Fruit fly (Drosophila melanogaster) whole organism, prepupa: Measurements from ENCODE around the gene ine.

Experiments used
- Blimp-1 ChIP-seq: fragments of 200-800 bp; sonication (Bioruptor generic); optimal IDR thresholded peaks from 3 replicates; lab custom pipeline; 2017; ENCODE audit warnings: missing biosample characterization, missing genetic modification characterization, mild to moderate bottlenecking, moderate library complexity, missing genetic modification reagents
- CG10669 ChIP-seq: fragments of 200-800 bp; sonication (Bioruptor generic); optimal IDR thresholded peaks from 3 replicates; lab custom pipeline; 2018; ENCODE audit warnings: missing biosample characterization, mild to moderate bottlenecking, missing genetic modification characterization, moderate library complexity
- CG11294 ChIP-seq: fragments of 200-800 bp; sonication (Bioruptor generic); IDR thresholded peaks from 2 replicates; pipeline ENCODE4 v1.3.6; 2022; ENCODE audit warnings: missing biosample characterization, missing genetic modification characterization
- CG11762 ChIP-seq: fragments of 200-800 bp; sonication (Bioruptor generic); optimal IDR thresholded peaks from 3 replicates; lab custom pipeline; 2016; ENCODE audit warnings: missing biosample characterization, missing genetic modification characterization; ENCODE audit not compliant: insufficient read depth
- CG11902 ChIP-seq: fragments of 200-800 bp; sonication (Bioruptor generic); optimal IDR thresholded peaks from 3 replicates; lab custom pipeline; 2016; ENCODE audit warnings: missing biosample characterization, missing genetic modification characterization
- CG15336 ChIP-seq: fragments of 200-800 bp; sonication (Bioruptor generic); IDR thresholded peaks from 2 replicates; pipeline ENCODE4 v1.3.6; 2022; ENCODE audit warnings: missing biosample characterization, missing genetic modification characterization
- CG1621 ChIP-seq: fragments of 200-800 bp; sonication (Bioruptor generic); optimal IDR thresholded peaks from 3 replicates; lab custom pipeline; 2018; ENCODE audit warnings: missing biosample characterization, mild to moderate bottlenecking, missing genetic modification characterization
- CG16779 ChIP-seq: fragments of 200-800 bp; sonication (Bioruptor generic); optimal IDR thresholded peaks from 3 replicates; lab custom pipeline; 2017; ENCODE audit warnings: missing biosample characterization, mild to moderate bottlenecking, missing genetic modification characterization
- CG34406 ChIP-seq: fragments of 200-800 bp; sonication (Bioruptor generic); optimal IDR thresholded peaks from 3 replicates; lab custom pipeline; 2016; ENCODE audit warnings: missing biosample characterization, missing genetic modification characterization
- CG4318 ChIP-seq: fragments of 200-800 bp; sonication (Bioruptor generic); optimal IDR thresholded peaks from 3 replicates; lab custom pipeline; 2017; ENCODE audit warnings: missing biosample characterization, mild to moderate bottlenecking, missing genetic modification characterization
- CG6276 ChIP-seq: fragments of 200-800 bp; sonication (Bioruptor generic); optimal IDR thresholded peaks from 2 replicates; lab custom pipeline; 2017; ENCODE audit warnings: missing biosample characterization, mild to moderate bottlenecking, missing genetic modification characterization
- CG6792 ChIP-seq: fragments of 200-800 bp; sonication (Bioruptor generic); optimal IDR thresholded peaks from 3 replicates; lab custom pipeline; 2016; ENCODE audit warnings: missing biosample characterization, missing genetic modification characterization
- CG6808 ChIP-seq: fragments of 200-800 bp; sonication (Bioruptor generic); optimal IDR thresholded peaks from 3 replicates; lab custom pipeline; 2017; ENCODE audit warnings: missing biosample characterization, missing genetic modification characterization, mild to moderate bottlenecking, moderate library complexity, missing genetic modification reagents
- CG6854 ChIP-seq: fragments of 200-800 bp; sonication (Bioruptor generic); optimal IDR thresholded peaks from 2 replicates; lab custom pipeline; 2017; ENCODE audit warnings: missing biosample characterization, mild to moderate bottlenecking, missing genetic modification characterization
- CG7368 ChIP-seq: fragments of 200-800 bp; sonication (Bioruptor generic); optimal IDR thresholded peaks from 3 replicates; lab custom pipeline; 2016; ENCODE audit warnings: missing biosample characterization, missing genetic modification characterization
- CG8319 ChIP-seq: fragments of 200-800 bp; sonication (Bioruptor generic); optimal IDR thresholded peaks from 3 replicates; lab custom pipeline; 2016; ENCODE audit warnings: missing biosample characterization, missing genetic modification characterization
- CG8632 ChIP-seq: fragments of 200-800 bp; sonication (Bioruptor generic); optimal IDR thresholded peaks from 3 replicates; lab custom pipeline; 2016; ENCODE audit warnings: missing biosample characterization, missing genetic modification characterization
- Eip75B ChIP-seq: fragments of 200-800 bp; sonication (Bioruptor generic); optimal IDR thresholded peaks from 3 replicates; lab custom pipeline; 2016; ENCODE audit warnings: missing biosample characterization, missing genetic modification characterization
- Eip93F ChIP-seq: fragments of 200-800 bp; sonication (Bioruptor generic); optimal IDR thresholded peaks from 2 replicates; lab custom pipeline; 2016; ENCODE audit warnings: missing biosample characterization, mild to moderate bottlenecking, missing genetic modification characterization
- Ets21C ChIP-seq: fragments of 200-800 bp; sonication (Bioruptor generic); optimal IDR thresholded peaks from 3 replicates; lab custom pipeline; 2016; ENCODE audit warnings: missing biosample characterization, missing genetic modification characterization
- Gug ChIP-seq: fragments of 200-800 bp; sonication (Bioruptor generic); IDR thresholded peaks from 2 replicates; pipeline ENCODE4 v1.3.6; 2022; ENCODE audit warnings: missing biosample characterization, missing genetic modification characterization
- Hr38 ChIP-seq: sonication (Bioruptor generic); optimal IDR thresholded peaks from 2 replicates; lab custom pipeline; 2016; ENCODE audit warnings: missing biosample characterization, missing genetic modification characterization
- Hr39 ChIP-seq: fragments of 200-800 bp; sonication (Bioruptor generic); optimal IDR thresholded peaks from 2 replicates; lab custom pipeline; 2016; ENCODE audit warnings: missing biosample characterization, missing genetic modification characterization
- Hr4 ChIP-seq: fragments of 200-800 bp; sonication (Bioruptor generic); optimal IDR thresholded peaks from 3 replicates; lab custom pipeline; 2016; ENCODE audit warnings: missing biosample characterization, missing genetic modification characterization
- Lpt ChIP-seq: fragments of 200-800 bp; sonication (Bioruptor generic); optimal IDR thresholded peaks from 3 replicates; lab custom pipeline; 2016; ENCODE audit warnings: missing biosample characterization, missing genetic modification characterization
- Met ChIP-seq: fragments of 200-800 bp; sonication (Bioruptor generic); optimal IDR thresholded peaks from 3 replicates; lab custom pipeline; 2016; ENCODE audit warnings: missing biosample characterization, missing genetic modification characterization
- OdsH ChIP-seq: fragments of 200-800 bp; sonication (Bioruptor generic); optimal IDR thresholded peaks from 3 replicates; lab custom pipeline; 2016; ENCODE audit warnings: missing biosample characterization, missing genetic modification characterization
- Smox ChIP-seq: fragments of 200-800 bp; sonication (Bioruptor generic); optimal IDR thresholded peaks from 3 replicates; lab custom pipeline; 2016; ENCODE audit warnings: missing biosample characterization, missing genetic modification characterization
- Sox102F ChIP-seq: fragments of 200-800 bp; sonication (Bioruptor generic); optimal IDR thresholded peaks from 2 replicates; lab custom pipeline; 2016; ENCODE audit warnings: missing biosample characterization, mild to moderate bottlenecking, missing genetic modification characterization
- achi ChIP-seq: fragments of 200-800 bp; sonication (Bioruptor generic); optimal IDR thresholded peaks from 3 replicates; lab custom pipeline; 2016; ENCODE audit warnings: missing biosample characterization, missing genetic modification characterization
- dac ChIP-seq: fragments of 200-800 bp; sonication (Bioruptor generic); optimal IDR thresholded peaks from 2 replicates; lab custom pipeline; 2017; ENCODE audit warnings: missing biosample characterization, mild to moderate bottlenecking, missing genetic modification characterization
- eg ChIP-seq: fragments of 200-800 bp; sonication (Bioruptor generic); IDR thresholded peaks from 3 replicates; pipeline ENCODE4 v1.3.6; 2022; ENCODE audit warnings: missing biosample characterization, missing genetic modification characterization
- esn ChIP-seq: fragments of 200-800 bp; sonication (Bioruptor generic); optimal IDR thresholded peaks from 2 replicates; lab custom pipeline; 2016; ENCODE audit warnings: missing biosample characterization, mild to moderate bottlenecking, missing genetic modification characterization, moderate library complexity
- fd59A ChIP-seq: fragments of 200-800 bp; sonication (Bioruptor generic); optimal IDR thresholded peaks from 2 replicates; lab custom pipeline; 2017; ENCODE audit warnings: missing biosample characterization, mild to moderate bottlenecking, missing genetic modification characterization, missing genetic modification reagents
- fd85E ChIP-seq: fragments of 200-800 bp; sonication (Bioruptor generic); optimal IDR thresholded peaks from 3 replicates; lab custom pipeline; 2016; ENCODE audit warnings: missing biosample characterization, missing genetic modification characterization
- fkh ChIP-seq: fragments of 200-800 bp; sonication (Bioruptor generic); optimal IDR thresholded peaks from 3 replicates; lab custom pipeline; 2017; ENCODE audit warnings: missing biosample characterization, mild to moderate bottlenecking, missing genetic modification characterization, moderate library complexity
- lz ChIP-seq: fragments of 200-800 bp; sonication (Bioruptor generic); optimal IDR thresholded peaks from 3 replicates; lab custom pipeline; 2016; ENCODE audit warnings: missing biosample characterization, missing genetic modification characterization
- net ChIP-seq: fragments of 200-800 bp; sonication (Bioruptor generic); optimal IDR thresholded peaks from 3 replicates; lab custom pipeline; 2016; ENCODE audit warnings: missing biosample characterization, missing genetic modification characterization
- pdm3 ChIP-seq: fragments of 200-800 bp; sonication (Bioruptor generic); optimal IDR thresholded peaks from 3 replicates; lab custom pipeline; 2016; ENCODE audit warnings: missing biosample characterization, missing genetic modification characterization
- salr ChIP-seq, 2 experiments: fragments of 200-800 bp; sonication (Bioruptor generic); optimal IDR thresholded peaks; 3 replicates each; lab custom pipeline; 2016 to 2018; ENCODE audit warnings: missing biosample characterization in 2 of 2, missing genetic modification characterization in 2 of 2, mild to moderate bottlenecking in 1 of 2
- spab ChIP-seq: fragments of 200-800 bp; sonication (Bioruptor generic); optimal IDR thresholded peaks from 2 replicates; lab custom pipeline; 2017; ENCODE audit warnings: missing biosample characterization, mild to moderate bottlenecking, missing genetic modification characterization, missing genetic modification reagents
- ss ChIP-seq, 2 experiments: fragments of 200-800 bp; sonication (Bioruptor generic); optimal IDR thresholded peaks; 2 replicates in 1 of 2; 3 replicates in 1 of 2; lab custom pipeline; 2017 to 2018; ENCODE audit warnings: mild to moderate bottlenecking in 2 of 2, missing biosample characterization in 2 of 2, missing genetic modification characterization in 2 of 2, moderate library complexity in 1 of 2
- topi ChIP-seq: fragments of 200-800 bp; sonication (Bioruptor generic); optimal IDR thresholded peaks from 3 replicates; lab custom pipeline; 2016; ENCODE audit warnings: missing biosample characterization, missing genetic modification characterization
- vri ChIP-seq: fragments of 200-800 bp; sonication (Bioruptor generic); optimal IDR thresholded peaks from 3 replicates; lab custom pipeline; 2016; ENCODE audit warnings: missing biosample characterization, mild to moderate bottlenecking, missing genetic modification characterization

Gene ine

dm6 chr2L:4454009-4454689 lies 22.7 kb downstream of the ine start, which contains the start of the genes Secp43 and ND-B8 (continued):
- TF ChIP-seq vri (GFP tag; lab: Kevin White, UChicago) (no peak), lz (GFP tag; lab: Kevin White, UChicago) (no peak), CG16779 (tag; lab: Kevin White, UChicago) (no peak), Hr4 (GFP tag; lab: Kevin White, UChicago) (no peak), OdsH (GFP tag; lab: Kevin White, UChicago) (no peak), Eip75B (GFP tag; lab: Kevin White, UChicago) (no peak), CG34406 (no peak), fd85E (GFP tag; lab: Kevin White, UChicago) (no peak), CG10669 (GFP tag; lab: Kevin White, UChicago) (no peak), CG6854 (no peak), salr (GFP tag; optimal IDR thresholded peaks at IDR 0.05; lab: Kevin White, UChicago) (no peak), Ets21C (GFP tag; lab: Kevin White, UChicago) (no peak), Met (no peak), CG4318 (GFP tag; lab: Kevin White, UChicago) (no peak), fkh (GFP tag; lab: Kevin White, UChicago) (peak; percentile 77), CG15336 (GFP tag; lab: Robert Waterston, UW) (no peak), CG6808 (GFP tag; lab: Kevin White, UChicago) (peak; percentile 13), CG11762 (GFP tag; lab: Kevin White, UChicago) (no peak), achi (GFP tag; lab: Kevin White, UChicago) (peak; percentile 29), spab (GFP tag; lab: Kevin White, UChicago) (no peak), pdm3 (no peak)
- TF ChIP-seq, all 60 proteins: peak for 7

DNA sequence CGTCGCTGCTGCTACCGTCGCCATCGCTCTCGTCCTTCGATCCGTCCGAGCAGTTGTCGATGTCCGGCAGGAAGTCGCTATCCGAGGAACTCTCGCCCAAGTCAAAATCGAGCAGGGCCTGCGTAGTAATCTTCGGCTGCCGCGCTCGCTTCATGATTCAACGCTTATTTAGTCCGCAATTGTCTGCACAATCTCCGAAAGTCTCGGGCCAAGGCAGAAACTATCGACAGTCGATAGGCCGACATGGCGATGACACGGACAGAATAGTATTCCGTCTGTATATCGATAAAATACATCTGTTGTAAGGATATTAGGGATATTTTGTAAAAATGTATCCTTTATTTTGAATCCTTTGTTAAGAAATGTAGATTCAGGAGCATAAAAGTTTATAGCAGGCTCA lies 24.0 kb downstream of the ine start, which contains the start of gene CG15439:
TSS of gene CG15439 (minus strand) at position 241 of the 400 bp plus-strand sequence.
- TF ChIP-seq CG1621 (peak; percentile 21), fd85E (GFP tag; lab: Kevin White, UChicago) (no peak)
- TF ChIP-seq, all 60 proteins: peak for 1

DNA sequence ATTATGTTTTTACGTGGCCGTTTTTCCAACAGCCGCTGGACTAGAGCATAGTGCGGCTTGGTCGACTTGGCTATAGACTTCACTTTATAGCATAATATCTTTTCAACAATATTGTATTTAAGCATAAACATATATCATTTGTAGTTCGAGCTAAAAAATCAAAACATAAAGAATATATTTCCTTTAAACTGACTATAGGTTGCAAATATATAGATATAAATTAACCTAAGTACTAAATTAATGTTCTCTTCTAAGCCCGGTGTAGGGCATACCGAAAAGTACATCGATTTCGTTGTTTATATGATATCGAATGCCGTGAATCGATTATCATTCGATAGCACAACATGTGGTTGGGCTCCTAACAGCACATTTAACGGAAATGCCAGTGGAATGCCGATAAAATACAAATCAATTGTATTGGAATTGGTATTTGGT lies 28.2 kb downstream of the ine start, which contains the start of gene MFS18:
TSS of gene MFS18 (minus strand) at position 54 of the 435 bp plus-strand sequence.
- TF ChIP-seq CG8319 (GFP tag; lab: Kevin White, UChicago) (peak; percentile 98), Hr39 (GFP tag; lab: Kevin White, UChicago) (peak; percentile 88), net (GFP tag; lab: Kevin White, UChicago) (peak; percentile 97), CG7368 (GFP tag; lab: Kevin White, UChicago) (peak; percentile 99), topi (GFP tag; lab: Kevin White, UChicago) (peak; percentile 95), spab (GFP tag; lab: Kevin White, UChicago) (peak; percentile 98), Blimp-1 (peak; percentile 90), CG15336 (GFP tag; lab: Robert Waterston, UW) (peak; percentile 99), Sox102F (GFP tag; lab: Kevin White, UChicago) (peak; percentile 94), fd59A (GFP tag; lab: Kevin White, UChicago) (peak; percentile 84), eg (GFP tag; lab: Robert Waterston, UW) (peak; percentile 99), ss (GFP tag; optimal IDR thresholded peaks at IDR 0.05; lab: Kevin White, UChicago) (peak in 1 of 2 experiments; percentile 90), pdm3 (peak; percentile 96), Smox (peak; percentile 95), CG6276 (GFP tag; lab: Kevin White, UChicago) (peak; percentile 98), CG11902 (GFP tag; lab: Kevin White, UChicago) (peak; percentile 95), esn (GFP tag; lab: Kevin White, UChicago) (peak; percentile 98), CG16779 (tag; lab: Kevin White, UChicago) (no peak), CG11762 (GFP tag; lab: Kevin White, UChicago) (peak; percentile 99), Eip75B (GFP tag; lab: Kevin White, UChicago) (peak; percentile 92), fd85E (GFP tag; lab: Kevin White, UChicago) (peak; percentile 97), Hr38 (peak; percentile 20), CG11294 (GFP tag; lab: Robert Waterston, UW) (peak; percentile 99), CG10669 (GFP tag; lab: Kevin White, UChicago) (peak; percentile 99), Eip93F (GFP tag; lab: Kevin White, UChicago) (no peak), CG8632 (GFP tag; lab: Kevin White, UChicago) (peak; percentile 98), Gug (GFP tag; lab: Robert Waterston, UW) (peak; percentile 99), OdsH (GFP tag; lab: Kevin White, UChicago) (peak; percentile 97), achi (GFP tag; lab: Kevin White, UChicago) (peak; percentile 97), CG6792 (GFP tag; lab: Kevin White, UChicago) (peak; percentile 94), Lpt (GFP tag; lab: Kevin White, UChicago) (peak; percentile 93), dac (peak; percentile 81), CG6854 (peak; percentile 96)
